Worm (Caenorhabditis elegans) whole organism, mixed stage, embryonic: ENCODE results near the gene Y39F10C.1.

Source experiments
- M03D4.4 ChIP-seq: sonication (generic microtip); optimal IDR thresholded peaks from 2 replicates; lab custom pipeline; 2017; ENCODE audit warnings: mild to moderate bottlenecking, missing genetic modification characterization, missing compliant biosample characterization
- bed-3 ChIP-seq: fragments of 200-800 bp; sonication (Bioruptor generic); optimal IDR thresholded peaks from 3 replicates; lab custom pipeline; 2018; ENCODE audit warnings: mild to moderate bottlenecking, missing genetic modification characterization, moderate library complexity, missing compliant biosample characterization
- blmp-1 ChIP-seq: fragments of 150-350 bp; optimal IDR thresholded peaks from 2 replicates; lab custom pipeline; 2014; ENCODE audit warnings: missing biosample characterization, missing genetic modification characterization
- ceh-39 ChIP-seq: fragments of 150-350 bp; optimal IDR thresholded peaks from 2 replicates; lab custom pipeline; 2014; ENCODE audit warnings: missing biosample characterization, missing genetic modification characterization
- ces-1 ChIP-seq: fragments of 150-350 bp; optimal IDR thresholded peaks from 2 replicates; lab custom pipeline; 2014; ENCODE audit warnings: missing biosample characterization, missing genetic modification reagents, missing genetic modification characterization
- cnd-1 ChIP-seq: fragments of 200-800 bp; sonication (Bioruptor generic); optimal IDR thresholded peaks from 2 replicates; lab custom pipeline; 2018; ENCODE audit warnings: mild to moderate bottlenecking, missing genetic modification characterization, missing compliant biosample characterization
- drap-1 ChIP-seq: fragments of 200-800 bp; sonication (Bioruptor generic); optimal IDR thresholded peaks from 3 replicates; lab custom pipeline; 2018; ENCODE audit warnings: mild to moderate bottlenecking, missing genetic modification characterization, missing compliant biosample characterization
- elt-1 ChIP-seq: sonication (generic microtip); optimal IDR thresholded peaks from 2 replicates; lab custom pipeline; 2017; ENCODE audit warnings: missing genetic modification characterization, mild to moderate bottlenecking, missing compliant biosample characterization, antibody characterized with exemption, moderate library complexity, borderline replicate concordance; ENCODE audit not compliant: insufficient read depth
- elt-3 ChIP-seq: fragments of 150-350 bp; optimal IDR thresholded peaks from 2 replicates; lab custom pipeline; 2014; ENCODE audit warnings: missing biosample characterization, missing genetic modification characterization
- flh-1 ChIP-seq: fragments of 200-800 bp; sonication (Bioruptor generic); optimal IDR thresholded peaks from 2 replicates; lab custom pipeline; 2018; ENCODE audit warnings: mild to moderate bottlenecking, missing genetic modification characterization, moderate library complexity, missing compliant biosample characterization
- ham-2 ChIP-seq: fragments of 200-800 bp; sonication (Bioruptor generic); optimal IDR thresholded peaks from 2 replicates; lab custom pipeline; 2018; ENCODE audit warnings: mild to moderate bottlenecking, missing genetic modification characterization, missing compliant biosample characterization
- hlh-1 ChIP-seq: fragments of 150-350 bp; optimal IDR thresholded peaks from 2 replicates; lab custom pipeline; 2014; ENCODE audit warnings: missing biosample characterization, missing genetic modification reagents, missing genetic modification characterization
- lin-13 ChIP-seq: fragments of 150-350 bp; optimal IDR thresholded peaks from 2 replicates; lab custom pipeline; 2014; ENCODE audit warnings: missing biosample characterization, missing genetic modification characterization
- lin-32 ChIP-seq: fragments of 200-800 bp; sonication (Bioruptor generic); optimal IDR thresholded peaks from 2 replicates; lab custom pipeline; 2018; ENCODE audit warnings: mild to moderate bottlenecking, missing genetic modification characterization, missing compliant biosample characterization
- lsy-2 ChIP-seq: fragments of 150-350 bp; optimal IDR thresholded peaks from 2 replicates; lab custom pipeline; 2014; ENCODE audit warnings: missing biosample characterization, missing genetic modification characterization
- mab-5 ChIP-seq: fragments of 150-350 bp; optimal IDR thresholded peaks from 2 replicates; lab custom pipeline; 2014; ENCODE audit warnings: missing biosample characterization, missing genetic modification characterization
- mep-1 ChIP-seq: fragments of 150-350 bp; optimal IDR thresholded peaks from 2 replicates; lab custom pipeline; 2017; ENCODE audit warnings: missing biosample characterization, missing genetic modification reagents, missing genetic modification characterization, inconsistent platforms
- mls-2 ChIP-seq: sonication (generic microtip); optimal IDR thresholded peaks from 2 replicates; lab custom pipeline; 2016; ENCODE audit warnings: mild to moderate bottlenecking, missing genetic modification characterization, moderate library complexity, missing compliant biosample characterization
- nhr-2 ChIP-seq: fragments of 150-350 bp; optimal IDR thresholded peaks from 2 replicates; lab custom pipeline; 2014; ENCODE audit warnings: missing biosample characterization, missing genetic modification characterization
- nhr-237 ChIP-seq: fragments of 150-350 bp; optimal IDR thresholded peaks from 2 replicates; lab custom pipeline; 2014; ENCODE audit warnings: missing biosample characterization, missing genetic modification characterization
- nhr-28 ChIP-seq: fragments of 150-350 bp; optimal IDR thresholded peaks from 2 replicates; lab custom pipeline; 2014; ENCODE audit warnings: missing biosample characterization, missing genetic modification characterization
- nhr-76 ChIP-seq: sonication (generic microtip); optimal IDR thresholded peaks from 2 replicates; lab custom pipeline; 2017; ENCODE audit warnings: missing biosample characterization, missing genetic modification characterization
- pha-4 ChIP-seq: fragments of 150-350 bp; optimal IDR thresholded peaks from 2 replicates; lab custom pipeline; 2018; ENCODE audit warnings: missing biosample characterization, missing genetic modification reagents, missing genetic modification characterization
- sem-2 ChIP-seq: fragments of 200-800 bp; sonication (Bioruptor generic); optimal IDR thresholded peaks from 2 replicates; lab custom pipeline; 2018; ENCODE audit warnings: mild to moderate bottlenecking, missing genetic modification characterization, missing compliant biosample characterization
- snpc-4 ChIP-seq: fragments of 150-350 bp; optimal IDR thresholded peaks from 2 replicates; lab custom pipeline; 2014; ENCODE audit warnings: missing biosample characterization, missing genetic modification characterization
- sptf-1 ChIP-seq: sonication (generic microtip); optimal IDR thresholded peaks from 2 replicates; lab custom pipeline; 2017; ENCODE audit warnings: mild to moderate bottlenecking, missing genetic modification characterization, moderate library complexity, missing compliant biosample characterization
- tbx-8 ChIP-seq: fragments of 200-800 bp; sonication (Bioruptor generic); optimal IDR thresholded peaks from 2 replicates; lab custom pipeline; 2018; ENCODE audit warnings: mild to moderate bottlenecking, missing genetic modification characterization, moderate library complexity, missing compliant biosample characterization
- unc-120 ChIP-seq: sonication (generic microtip); optimal IDR thresholded peaks from 2 replicates; lab custom pipeline; 2017; ENCODE audit warnings: missing genetic modification characterization, missing compliant biosample characterization; ENCODE audit not compliant: poor library complexity, severe bottlenecking
- unc-39 ChIP-seq: fragments of 150-350 bp; optimal IDR thresholded peaks from 2 replicates; lab custom pipeline; 2014; ENCODE audit warnings: missing biosample characterization, missing genetic modification characterization
- unc-62 ChIP-seq: fragments of 150-350 bp; optimal IDR thresholded peaks from 2 replicates; lab custom pipeline; 2014; ENCODE audit warnings: missing biosample characterization, missing genetic modification reagents, missing genetic modification characterization
- zip-8 ChIP-seq: fragments of 150-350 bp; optimal IDR thresholded peaks from 2 replicates; lab custom pipeline; 2014; ENCODE audit warnings: missing biosample characterization, missing genetic modification characterization
- ztf-11 ChIP-seq: fragments of 150-350 bp; optimal IDR thresholded peaks from 2 replicates; lab custom pipeline; 2014; ENCODE audit warnings: missing biosample characterization, missing genetic modification characterization

Gene Y39F10C.1

ce11 chrII:682326-682725 lies 6.9 kb downstream of the Y39F10C.1 start, which contains the start of gene T02H6.7:
Gene T02H6.7 (plus strand): TSS chrII:682626.
- TF ChIP-seq elt-1 (tag; lab: Kevin White, UChicago) = no peak
- TF ChIP-seq nhr-76 (tag; lab: Kevin White, UChicago) = no peak
- no peak for TF ChIP-seq nhr-237
- TF ChIP-seq unc-39 (tag; lab: Kevin White, UChicago) = no peak
- no peak for TF ChIP-seq ceh-39
- TF ChIP-seq ham-2 (GFP tag; lab: Kevin White, UChicago) = no peak
- no peak for TF ChIP-seq M03D4.4
- TF ChIP-seq snpc-4 (tag; lab: Kevin White, UChicago) = no peak
- TF ChIP-seq unc-120 (tag; lab: Kevin White, UChicago) = no peak
- no peak for TF ChIP-seq mls-2 (tag; lab: Kevin White, UChicago)
- TF ChIP-seq nhr-2 (tag; lab: Kevin White, UChicago) = no peak
- TF ChIP-seq bed-3 (GFP tag; lab: Kevin White, UChicago) = no peak
- TF ChIP-seq mep-1 (tag; lab: Kevin White, UChicago) = no peak
- no peak for TF ChIP-seq nhr-28 (tag; lab: Kevin White, UChicago)
- TF ChIP-seq lin-13 (tag; lab: Kevin White, UChicago) = no peak
- no peak for TF ChIP-seq tbx-8 (GFP tag; lab: Kevin White, UChicago)
- no peak for TF ChIP-seq blmp-1 (tag; lab: Kevin White, UChicago)
- TF ChIP-seq elt-3 (tag; lab: Kevin White, UChicago) = no peak

- TF ChIP-seq unc-120 (tag; lab: Kevin White, UChicago) (no peak), ceh-39 (no peak), mab-5 (tag; lab: Kevin White, UChicago) (no peak), hlh-1 (peak; percentile 63), nhr-76 (tag; lab: Kevin White, UChicago) (no peak)
These were observed 8.1 kb downstream of the Y39F10C.1 start, which contains the start of gene T02H6.6 for ce11 chrII:683467-683866. Gene T02H6.6 (plus strand): TSS chrII:683767.

- TF ChIP-seq pha-4 (no peak), ces-1 (GFP tag; lab: Kevin White, UChicago) (no peak), nhr-76 (tag; lab: Kevin White, UChicago) (no peak), cnd-1 (no peak), hlh-1 (no peak), lsy-2 (tag; lab: Kevin White, UChicago) (no peak), elt-3 (tag; lab: Kevin White, UChicago) (no peak), ceh-39 (no peak), sptf-1 (no peak), drap-1 (no peak), flh-1 (GFP tag; lab: Kevin White, UChicago) (no peak), ztf-11 (tag; lab: Kevin White, UChicago) (no peak), bed-3 (GFP tag; lab: Kevin White, UChicago) (no peak), lin-32 (no peak), sem-2 (GFP tag; lab: Kevin White, UChicago) (no peak), nhr-2 (tag; lab: Kevin White, UChicago) (no peak)
These were observed 9.4 kb downstream of the Y39F10C.1 start, which contains the start of gene T02H6.5 for ce11 chrII:684811-685210. Gene T02H6.5 (plus strand): TSS chrII:685111.

ce11 chrII:689749-690148 lies 14.3 kb downstream of the Y39F10C.1 start, which contains the start of gene T02H6.4:
Gene T02H6.4 (plus strand): TSS chrII:690049.
- TF ChIP-seq bed-3 (GFP tag; lab: Kevin White, UChicago) (no peak), snpc-4 (tag; lab: Kevin White, UChicago) (no peak), ceh-39 (no peak), mab-5 (tag; lab: Kevin White, UChicago) (no peak), zip-8 (tag; lab: Kevin White, UChicago) (no peak), lin-32 (no peak), drap-1 (no peak), unc-62 (GFP tag; lab: Kevin White, UChicago) (no peak), unc-120 (tag; lab: Kevin White, UChicago) (no peak)
- TF ChIP-seq, all 35 proteins: peak for 0

- TF ChIP-seq cnd-1 = no peak
- TF ChIP-seq ces-1 (GFP tag; lab: Kevin White, UChicago) = no peak
- no peak for TF ChIP-seq blmp-1 (tag; lab: Kevin White, UChicago)
- no peak for TF ChIP-seq unc-120 (tag; lab: Kevin White, UChicago)
- TF ChIP-seq zip-8 (tag; lab: Kevin White, UChicago) = no peak
These were observed 16.1 kb downstream of the Y39F10C.1 start, which contains the start of gene T02H6.3 for ce11 chrII:691550-691949. Gene T02H6.3 (plus strand): TSS chrII:691850.
